Worm (Caenorhabditis elegans) whole organism, L4 larva: Measurements from ENCODE around the gene ubc-19.

Experiments
- F10B5.3 ChIP-seq: sonication (generic microtip); optimal IDR thresholded peaks from 2 replicates; lab custom pipeline; 2016; ENCODE audit warnings: mild to moderate bottlenecking, missing genetic modification characterization, missing compliant biosample characterization
- F26F4.8 ChIP-seq: fragments of 200-800 bp; sonication (Bioruptor generic); conservative IDR thresholded peaks from 2 replicates; pipeline ENCODE4 v1.3.6; 2022; ENCODE audit warnings: missing genetic modification characterization, missing compliant biosample characterization
- R02D3.7 ChIP-seq: fragments of 150-350 bp; sonication (generic microtip); optimal IDR thresholded peaks from 3 replicates; lab custom pipeline; 2014; ENCODE audit warnings: missing biosample characterization, missing genetic modification characterization
- T26A8.4 ChIP-seq: fragments of 200-800 bp; sonication (Bioruptor generic); IDR thresholded peaks from 2 replicates; pipeline ENCODE4 v1.3.6; 2022; ENCODE audit warnings: missing genetic modification characterization, missing compliant biosample characterization
- ZK337.2 ChIP-seq: fragments of 200-800 bp; sonication (Bioruptor generic); IDR thresholded peaks from 2 replicates; pipeline ENCODE4 v1.3.6; 2022; ENCODE audit warnings: missing genetic modification reagents, missing genetic modification characterization, missing compliant biosample characterization
- ZK546.5 ChIP-seq, 2 experiments: sonication (generic microtip); optimal IDR thresholded peaks; 2 replicates each; lab custom pipeline; 2017; ENCODE audit warnings: missing biosample characterization in 2 of 2, missing genetic modification characterization in 2 of 2
- ama-1 ChIP-seq: fragments of 150-350 bp; optimal IDR thresholded peaks from 2 replicates; lab custom pipeline; 2014; ENCODE audit warnings: inconsistent platforms, mixed read lengths
- attf-4 ChIP-seq: sonication (generic microtip); optimal IDR thresholded peaks from 3 replicates; lab custom pipeline; 2017; ENCODE audit warnings: missing biosample characterization, missing genetic modification characterization
- ceh-20 ChIP-seq: fragments of 200-800 bp; sonication (Bioruptor generic); IDR thresholded peaks from 2 replicates; pipeline ENCODE4 v1.3.6; 2022; ENCODE audit warnings: missing genetic modification reagents, missing genetic modification characterization, missing compliant biosample characterization
- ceh-28 ChIP-seq: fragments of 150-350 bp; optimal IDR thresholded peaks from 2 replicates; lab custom pipeline; 2014; ENCODE audit warnings: missing biosample characterization, missing genetic modification reagents, missing genetic modification characterization
- ceh-32 ChIP-seq: sonication (generic microtip); optimal IDR thresholded peaks from 2 replicates; lab custom pipeline; 2016; ENCODE audit warnings: mild to moderate bottlenecking, missing genetic modification characterization, missing compliant biosample characterization; ENCODE audit not compliant: poor library complexity
- ceh-44 ChIP-seq: fragments of 200-800 bp; sonication (Bioruptor generic); IDR thresholded peaks from 2 replicates; pipeline ENCODE4 v1.3.6; 2022; ENCODE audit warnings: missing genetic modification reagents, missing genetic modification characterization, missing compliant biosample characterization
- ceh-62 ChIP-seq: sonication (generic microtip); optimal IDR thresholded peaks from 2 replicates; lab custom pipeline; 2017; ENCODE audit warnings: missing biosample characterization, missing genetic modification characterization
- ceh-82 ChIP-seq: sonication (generic microtip); optimal IDR thresholded peaks from 2 replicates; lab custom pipeline; 2017; ENCODE audit warnings: missing biosample characterization, missing genetic modification characterization
- ces-1 ChIP-seq: fragments of 150-350 bp; sonication (generic microtip); optimal IDR thresholded peaks from 4 replicates; lab custom pipeline; 2014; ENCODE audit warnings: missing biosample characterization, missing genetic modification reagents, missing genetic modification characterization
- daf-12 ChIP-seq: fragments of 150-350 bp; optimal IDR thresholded peaks from 2 replicates; lab custom pipeline; 2014; ENCODE audit warnings: missing biosample characterization, missing genetic modification reagents, missing genetic modification characterization
- daf-16 ChIP-seq, 3 experiments: sonication (generic microtip); optimal IDR thresholded peaks; 2 replicates each; lab custom pipeline; 2016 to 2017; ENCODE audit warnings: missing genetic modification characterization in 3 of 3, missing genetic modification reagents in 3 of 3, mild to moderate bottlenecking in 2 of 3, missing compliant biosample characterization in 2 of 3, missing biosample characterization in 1 of 3, moderate library complexity in 1 of 3
- daf-19 ChIP-seq: fragments of 200-800 bp; sonication (Bioruptor generic); conservative IDR thresholded peaks from 2 replicates; pipeline ENCODE4 v1.3.6; 2022; ENCODE audit warnings: missing genetic modification characterization, missing compliant biosample characterization
- dmd-6 ChIP-seq: fragments of 200-800 bp; sonication (Bioruptor generic); IDR thresholded peaks from 2 replicates; pipeline ENCODE4 v1.3.6; 2022; ENCODE audit warnings: missing genetic modification reagents, missing genetic modification characterization, missing compliant biosample characterization
- dmd-8 ChIP-seq: fragments of 200-800 bp; sonication (Bioruptor generic); IDR thresholded peaks from 2 replicates; pipeline ENCODE4 v1.3.6; 2022; ENCODE audit warnings: missing genetic modification characterization, missing compliant biosample characterization
- dmd-9 ChIP-seq: fragments of 200-800 bp; sonication (Bioruptor generic); IDR thresholded peaks from 2 replicates; pipeline ENCODE4 v1.3.6; 2022; ENCODE audit warnings: missing genetic modification reagents, missing genetic modification characterization, missing compliant biosample characterization
- hif-1 ChIP-seq, 2 experiments: sonication (generic microtip); optimal IDR thresholded peaks; 2 replicates each; lab custom pipeline; 2016 to 2017; ENCODE audit warnings: missing compliant biosample characterization in 2 of 2, missing genetic modification characterization in 2 of 2, missing genetic modification reagents in 2 of 2, missing genotype in 2 of 2, mild to moderate bottlenecking in 1 of 2
- jun-1 ChIP-seq: fragments of 150-350 bp; optimal IDR thresholded peaks from 2 replicates; lab custom pipeline; 2014; ENCODE audit warnings: missing biosample characterization, missing genetic modification reagents, missing genetic modification characterization
- lin-13 ChIP-seq: fragments of 150-350 bp; optimal IDR thresholded peaks from 2 replicates; lab custom pipeline; 2014; ENCODE audit warnings: missing biosample characterization, missing genetic modification reagents, missing genetic modification characterization
- lin-15B ChIP-seq: fragments of 150-350 bp; sonication (generic microtip); optimal IDR thresholded peaks from 3 replicates; lab custom pipeline; 2014; ENCODE audit warnings: missing biosample characterization, missing genetic modification characterization
- lin-39 ChIP-seq: fragments of 150-350 bp; optimal IDR thresholded peaks from 2 replicates; lab custom pipeline; 2014; ENCODE audit warnings: missing biosample characterization, missing genetic modification reagents, missing genetic modification characterization
- lir-3 ChIP-seq: sonication (generic microtip); optimal IDR thresholded peaks from 2 replicates; lab custom pipeline; 2016; ENCODE audit warnings: mild to moderate bottlenecking, missing genetic modification characterization, missing compliant biosample characterization
- lsy-2 ChIP-seq, 2 experiments: fragments of 150-350 bp in 1 of 2; sonication (generic microtip) in 1 of 2; optimal IDR thresholded peaks; 2 replicates each; lab custom pipeline; 2014 to 2017; ENCODE audit warnings: missing biosample characterization in 2 of 2, missing genetic modification characterization in 2 of 2
- madf-5 ChIP-seq, 2 experiments: fragments of 200-800 bp; sonication (Bioruptor generic); IDR thresholded peaks; 2 replicates each; pipeline ENCODE4 v1.3.6; 2022; ENCODE audit warnings: missing compliant biosample characterization in 2 of 2, missing genetic modification characterization in 2 of 2
- madf-9 ChIP-seq: fragments of 200-800 bp; sonication (Bioruptor generic); conservative IDR thresholded peaks from 2 replicates; pipeline ENCODE4 v1.3.6; 2022; ENCODE audit warnings: missing genetic modification reagents, missing genetic modification characterization, missing compliant biosample characterization
- mdl-1 ChIP-seq, 2 experiments: fragments of 150-350 bp in 1 of 2; sonication (generic microtip) in 1 of 2; optimal IDR thresholded peaks; 2 replicates each; lab custom pipeline; 2014 to 2017; ENCODE audit warnings: missing biosample characterization in 2 of 2, missing genetic modification characterization in 2 of 2
- mep-1 ChIP-seq: fragments of 150-350 bp; sonication (generic microtip); optimal IDR thresholded peaks from 3 replicates; lab custom pipeline; 2014; ENCODE audit warnings: missing biosample characterization, missing genetic modification characterization
- mes-2 ChIP-seq: sonication (generic microtip); optimal IDR thresholded peaks from 2 replicates; lab custom pipeline; 2016; ENCODE audit warnings: missing genotype, mild to moderate bottlenecking, missing genetic modification characterization, missing compliant biosample characterization; ENCODE audit not compliant: poor library complexity, severe bottlenecking
- mxl-2 ChIP-seq: fragments of 200-800 bp; sonication (Bioruptor generic); conservative IDR thresholded peaks from 2 replicates; pipeline ENCODE4 v1.3.6; 2022; ENCODE audit warnings: missing genetic modification reagents, missing genetic modification characterization, missing compliant biosample characterization
- nhr-10 ChIP-seq: fragments of 150-350 bp; optimal IDR thresholded peaks from 2 replicates; lab custom pipeline; 2014; ENCODE audit warnings: missing biosample characterization, missing genetic modification characterization
- nhr-41 ChIP-seq: fragments of 200-800 bp; sonication (Bioruptor generic); IDR thresholded peaks from 2 replicates; pipeline ENCODE4 v1.3.6; 2022; ENCODE audit warnings: missing genetic modification reagents, missing genetic modification characterization, missing compliant biosample characterization
- nhr-42 ChIP-seq: fragments of 200-800 bp; sonication (Bioruptor generic); IDR thresholded peaks from 2 replicates; pipeline ENCODE4 v1.3.6; 2022; ENCODE audit warnings: missing genetic modification characterization, missing compliant biosample characterization
- nhr-6 ChIP-seq: fragments of 150-350 bp; optimal IDR thresholded peaks from 2 replicates; lab custom pipeline; 2014; ENCODE audit warnings: missing biosample characterization, missing genetic modification characterization
- nhr-76 ChIP-seq: fragments of 150-350 bp; optimal IDR thresholded peaks from 2 replicates; lab custom pipeline; 2014; ENCODE audit warnings: missing biosample characterization, missing genetic modification characterization
- pha-4 ChIP-seq, 2 experiments: fragments of 150-350 bp in 1 of 2; fragments of 200-800 bp in 1 of 2; sonication (Bioruptor generic) in 1 of 2; IDR thresholded peaks in 1 of 2; optimal IDR thresholded peaks in 1 of 2; 2 replicates each; pipeline versions ENCODE4 v1.3.6 to Lab custom; 2014 to 2022; ENCODE audit warnings: missing genetic modification characterization in 2 of 2, missing genetic modification reagents in 2 of 2, missing biosample characterization in 1 of 2, missing compliant biosample characterization in 1 of 2
- pqm-1 ChIP-seq: sonication (generic microtip); optimal IDR thresholded peaks from 2 replicates; lab custom pipeline; 2017; ENCODE audit warnings: missing biosample characterization, missing genetic modification characterization
- rbr-2 ChIP-seq: sonication (generic microtip); optimal IDR thresholded peaks from 2 replicates; lab custom pipeline; 2016; ENCODE audit warnings: missing genotype, missing genetic modification characterization, missing compliant biosample characterization
- sdz-12 ChIP-seq: fragments of 200-800 bp; sonication (Bioruptor generic); optimal IDR thresholded peaks from 2 replicates; lab custom pipeline; 2018; ENCODE audit warnings: mild to moderate bottlenecking, missing genetic modification characterization, missing compliant biosample characterization
- spr-1 ChIP-seq: sonication (generic microtip); optimal IDR thresholded peaks from 2 replicates; lab custom pipeline; 2016; ENCODE audit warnings: mild to moderate bottlenecking, missing genetic modification characterization, missing compliant biosample characterization
- spr-3 ChIP-seq: fragments of 200-800 bp; sonication (Bioruptor generic); optimal IDR thresholded peaks from 2 replicates; lab custom pipeline; 2018; ENCODE audit warnings: mild to moderate bottlenecking, missing genetic modification characterization, missing compliant biosample characterization
- tag-97 ChIP-seq: fragments of 200-800 bp; sonication (Bioruptor generic); IDR thresholded peaks from 2 replicates; pipeline ENCODE4 v1.3.6; 2022; ENCODE audit warnings: missing genetic modification characterization, missing compliant biosample characterization
- tra-1 ChIP-seq: fragments of 200-800 bp; sonication (Bioruptor generic); IDR thresholded peaks from 2 replicates; pipeline ENCODE4 v1.3.6; 2022; ENCODE audit warnings: missing genetic modification reagents, missing genetic modification characterization, missing compliant biosample characterization
- unc-39 ChIP-seq: sonication (generic microtip); optimal IDR thresholded peaks from 2 replicates; lab custom pipeline; 2017; ENCODE audit warnings: missing biosample characterization, missing genetic modification characterization
- unc-62 ChIP-seq, 3 experiments: fragments of 150-350 bp in 1 of 3; sonication (generic microtip); optimal IDR thresholded peaks in 2 of 3; peaks in 1 of 3; 1 replicate in 1 of 3; 2 replicates in 2 of 3; lab custom pipeline; 2014 to 2017; ENCODE audit warnings: missing biosample characterization in 3 of 3, missing genetic modification characterization in 3 of 3, missing genetic modification reagents in 3 of 3, missing genotype in 1 of 3
- zag-1 ChIP-seq: fragments of 150-350 bp; optimal IDR thresholded peaks from 2 replicates; lab custom pipeline; 2014; ENCODE audit warnings: missing biosample characterization, missing genetic modification characterization
- zip-11 ChIP-seq: fragments of 200-800 bp; sonication (Bioruptor generic); IDR thresholded peaks from 2 replicates; pipeline ENCODE4 v1.3.6; 2022; ENCODE audit warnings: missing genetic modification characterization, missing compliant biosample characterization

Gene ubc-19

ce11 chrV:18723604-18724003 lies 34.0 kb upstream of the ubc-19 start (continued):
- TF ChIP-seq nhr-41 (GFP tag; lab: Robert Waterston, UW): no peak
- peak; percentile 82 for TF ChIP-seq mep-1 (tag; lab: Kevin White, UChicago)
- no peak for TF ChIP-seq tra-1 (GFP tag; lab: Robert Waterston, UW)
- TF ChIP-seq ceh-44: no peak
- TF ChIP-seq lin-15B (tag; lab: Kevin White, UChicago): no peak
- TF ChIP-seq nhr-42 (GFP tag; lab: Robert Waterston, UW): no peak
- TF ChIP-seq daf-16 (GFP tag; optimal IDR thresholded peaks at IDR 0.05; lab: Kevin White, UChicago): no peak
- TF ChIP-seq daf-16 (tag; optimal IDR thresholded peaks at IDR 0.05; lab: Kevin White, UChicago): peak; percentile 89
- TF ChIP-seq lsy-2 (tag; optimal IDR thresholded peaks at IDR 0.05; lab: Kevin White, UChicago): peak; percentile 57 to 87
- TF ChIP-seq unc-62 (GFP tag; optimal IDR thresholded peaks at IDR 0.05 in 1 of 2; lab: Kevin White, UChicago): no peak
- no peak for TF ChIP-seq unc-62 (tag; optimal IDR thresholded peaks at IDR 0.05; lab: Kevin White, UChicago)
- TF ChIP-seq madf-5 (GFP tag; IDR thresholded peaks at IDR 0.05; lab: Robert Waterston, UW): no peak
- no peak for TF ChIP-seq ama-1 (lab: Kevin White, UChicago)
- no peak for TF ChIP-seq zip-11 (GFP tag; lab: Robert Waterston, UW)
- peak; percentile 64 for TF ChIP-seq lin-13 (GFP tag; lab: Kevin White, UChicago)
- TF ChIP-seq rbr-2 (tag; lab: Kevin White, UChicago): peak; percentile 86
- no peak for TF ChIP-seq lin-39 (tag; lab: Kevin White, UChicago)
- no peak for TF ChIP-seq pqm-1 (tag; lab: Kevin White, UChicago)
- TF ChIP-seq nhr-76: no peak
- no peak for TF ChIP-seq nhr-10 (tag; lab: Kevin White, UChicago)
- TF ChIP-seq attf-4 (tag; lab: Kevin White, UChicago): peak; percentile 24
- peak; percentile 81 for TF ChIP-seq ceh-28
- no peak for TF ChIP-seq madf-9 (GFP tag; lab: Robert Waterston, UW)
- TF ChIP-seq nhr-6 (tag; lab: Kevin White, UChicago): peak; percentile 95
- TF ChIP-seq F26F4.8 (GFP tag; lab: Robert Waterston, UW): no peak
- TF ChIP-seq pha-4 (GFP tag; IDR thresholded peaks at IDR 0.05; lab: Robert Waterston, UW): no peak
- TF ChIP-seq pha-4 (tag; optimal IDR thresholded peaks at IDR 0.05; lab: Kevin White, UChicago): peak; percentile 79
- TF ChIP-seq sdz-12 (GFP tag; lab: Kevin White, UChicago): no peak
- no peak for TF ChIP-seq ZK546.5 (tag; optimal IDR thresholded peaks at IDR 0.05; lab: Kevin White, UChicago)
- no peak for TF ChIP-seq spr-3 (GFP tag; lab: Kevin White, UChicago)
- TF ChIP-seq ces-1: no peak
- no peak for TF ChIP-seq dmd-8 (GFP tag; lab: Robert Waterston, UW)
- TF ChIP-seq F10B5.3 (tag; lab: Kevin White, UChicago): no peak
- no peak for TF ChIP-seq mes-2
- TF ChIP-seq ceh-20: no peak
- no peak for TF ChIP-seq tag-97 (GFP tag; lab: Robert Waterston, UW)
- no peak for TF ChIP-seq ZK337.2 (GFP tag; lab: Robert Waterston, UW)
- TF ChIP-seq daf-12 (tag; lab: Kevin White, UChicago): no peak
- TF ChIP-seq ceh-62 (tag; lab: Kevin White, UChicago): no peak
- no peak for TF ChIP-seq zag-1 (tag; lab: Kevin White, UChicago)
- no peak for TF ChIP-seq R02D3.7 (tag; lab: Kevin White, UChicago)
- peak; percentile 28 for TF ChIP-seq jun-1
- TF ChIP-seq daf-19: no peak
- TF ChIP-seq T26A8.4 (GFP tag; lab: Robert Waterston, UW): no peak
- TF ChIP-seq ceh-32 (tag; lab: Kevin White, UChicago): no peak
- TF ChIP-seq spr-1 (tag; lab: Kevin White, UChicago): no peak
- TF ChIP-seq hif-1 (tag; optimal IDR thresholded peaks at IDR 0.05; lab: Kevin White, UChicago): peak in 1 of 2 experiments; percentile 19
- no peak for TF ChIP-seq unc-39 (tag; lab: Kevin White, UChicago)
- no peak for TF ChIP-seq ceh-82 (tag; lab: Kevin White, UChicago)
- no peak for TF ChIP-seq dmd-6 (GFP tag; lab: Robert Waterston, UW)
- peak; percentile 30 to 36 for TF ChIP-seq mdl-1 (tag; optimal IDR thresholded peaks at IDR 0.05; lab: Kevin White, UChicago)
- TF ChIP-seq lir-3 (tag; lab: Kevin White, UChicago): no peak
- no peak for TF ChIP-seq dmd-9 (GFP tag; lab: Robert Waterston, UW)
- TF ChIP-seq mxl-2: no peak
